Worm (Caenorhabditis elegans) whole organism, young adult: ENCODE data around the gene srab-3.

Experiments used
- C06A6.2 ChIP-seq: fragments of 200-800 bp; sonication (Bioruptor generic); conservative IDR thresholded peaks from 2 replicates; pipeline ENCODE4 v1.3.6; 2022; ENCODE audit warnings: missing genetic modification characterization, missing compliant biosample characterization
- F23B12.7 ChIP-seq: sonication (generic microtip); optimal IDR thresholded peaks from 2 replicates; lab custom pipeline; 2017; ENCODE audit warnings: missing genetic modification characterization, mild to moderate bottlenecking, missing compliant biosample characterization, antibody characterized with exemption, moderate library complexity; ENCODE audit not compliant: insufficient read depth
- F49E8.2 ChIP-seq: sonication (generic microtip); optimal IDR thresholded peaks from 3 replicates; lab custom pipeline; 2017; ENCODE audit warnings: missing genetic modification characterization, mild to moderate bottlenecking, missing compliant biosample characterization, antibody characterized with exemption, moderate library complexity; ENCODE audit not compliant: insufficient read depth
- F57C9.4 ChIP-seq: sonication (generic microtip); optimal IDR thresholded peaks from 2 replicates; lab custom pipeline; 2017; ENCODE audit warnings: mild to moderate bottlenecking, missing genetic modification characterization, missing compliant biosample characterization
- K12H6.12 ChIP-seq: fragments of 200-800 bp; sonication (Bioruptor generic); optimal IDR thresholded peaks from 2 replicates; lab custom pipeline; 2018; ENCODE audit warnings: mild to moderate bottlenecking, missing genetic modification characterization, missing compliant biosample characterization
- T07F8.4 ChIP-seq: sonication (generic microtip); optimal IDR thresholded peaks from 2 replicates; lab custom pipeline; 2016; ENCODE audit warnings: mild to moderate bottlenecking, missing genetic modification characterization, moderate library complexity, missing compliant biosample characterization
- T26A5.8 ChIP-seq: sonication (generic microtip); optimal IDR thresholded peaks from 2 replicates; lab custom pipeline; 2016; ENCODE audit warnings: missing genetic modification characterization, missing compliant biosample characterization
- Y53F4B.3 ChIP-seq: fragments of 200-800 bp; sonication (Bioruptor generic); IDR thresholded peaks from 2 replicates; pipeline ENCODE4 v1.3.6; 2022; ENCODE audit warnings: missing genetic modification reagents, missing genetic modification characterization, missing compliant biosample characterization
- Y67H2A.10 ChIP-seq: fragments of 200-800 bp; sonication (Bioruptor generic); conservative IDR thresholded peaks from 2 replicates; pipeline ENCODE4 v1.3.6; 2022; ENCODE audit warnings: missing genetic modification reagents, missing genetic modification characterization, missing compliant biosample characterization
- Y79H2A.3 ChIP-seq: fragments of 200-800 bp; sonication (Bioruptor generic); conservative IDR thresholded peaks from 2 replicates; pipeline ENCODE4 v1.3.6; 2022; ENCODE audit warnings: missing genetic modification reagents, missing genetic modification characterization, missing compliant biosample characterization
- Y95B8A.8 ChIP-seq: fragments of 200-800 bp; sonication (Bioruptor generic); IDR thresholded peaks from 2 replicates; pipeline ENCODE4 v1.3.6; 2022; ENCODE audit warnings: missing genetic modification reagents, missing genetic modification characterization, missing compliant biosample characterization
- aptf-2 ChIP-seq: fragments of 200-800 bp; sonication (Bioruptor generic); conservative IDR thresholded peaks from 2 replicates; pipeline ENCODE4 v1.3.6; 2022; ENCODE audit warnings: missing genetic modification reagents, missing genetic modification characterization, missing compliant biosample characterization
- bed-2 ChIP-seq: fragments of 200-800 bp; sonication (Bioruptor generic); IDR thresholded peaks from 2 replicates; pipeline ENCODE4 v1.3.6; 2022; ENCODE audit warnings: missing genetic modification reagents, missing genetic modification characterization, missing compliant biosample characterization
- cebp-2 ChIP-seq: fragments of 200-800 bp; sonication (Bioruptor generic); IDR thresholded peaks from 2 replicates; pipeline ENCODE4 v1.3.6; 2022; ENCODE audit warnings: missing genetic modification characterization, missing compliant biosample characterization
- ceh-27 ChIP-seq: fragments of 200-800 bp; sonication (Bioruptor generic); optimal IDR thresholded peaks from 2 replicates; lab custom pipeline; 2018; ENCODE audit warnings: mild to moderate bottlenecking, missing genetic modification characterization, moderate library complexity, missing compliant biosample characterization
- efl-1 ChIP-seq: fragments of 150-350 bp; optimal IDR thresholded peaks from 2 replicates; lab custom pipeline; 2014; ENCODE audit warnings: missing biosample characterization, missing genetic modification reagents, missing genetic modification characterization
- egl-44 ChIP-seq: fragments of 200-800 bp; sonication (Bioruptor generic); IDR thresholded peaks from 2 replicates; pipeline ENCODE4 v1.3.6; 2022; ENCODE audit warnings: missing genetic modification reagents, missing genetic modification characterization, missing compliant biosample characterization
- egrh-3 ChIP-seq: fragments of 200-800 bp; sonication (Bioruptor generic); IDR thresholded peaks from 2 replicates; pipeline ENCODE4 v1.3.6; 2022; ENCODE audit warnings: missing genetic modification reagents, missing genetic modification characterization, missing compliant biosample characterization
- ets-4 ChIP-seq: fragments of 200-800 bp; sonication (Bioruptor generic); optimal IDR thresholded peaks from 2 replicates; lab custom pipeline; 2018; ENCODE audit warnings: mild to moderate bottlenecking, missing genetic modification characterization, missing compliant biosample characterization
- him-1 ChIP-seq: sonication (generic microtip); optimal IDR thresholded peaks from 2 replicates; lab custom pipeline; 2016; ENCODE audit warnings: missing genotype, missing genetic modification reagents, missing genetic modification characterization, missing compliant biosample characterization
- hlh-26 ChIP-seq: fragments of 200-800 bp; sonication (Bioruptor generic); conservative IDR thresholded peaks from 2 replicates; pipeline ENCODE4 v1.3.6; 2022; ENCODE audit warnings: missing genetic modification reagents, missing genetic modification characterization, missing compliant biosample characterization
- hmg-1.2 ChIP-seq: fragments of 200-800 bp; sonication (Bioruptor generic); IDR thresholded peaks from 2 replicates; pipeline ENCODE4 v1.3.6; 2022; ENCODE audit warnings: missing genetic modification reagents, missing genetic modification characterization, missing compliant biosample characterization
- hmg-20 ChIP-seq: fragments of 200-800 bp; sonication (Bioruptor generic); IDR thresholded peaks from 2 replicates; pipeline ENCODE4 v1.3.6; 2022; ENCODE audit warnings: missing genetic modification reagents, missing genetic modification characterization, missing compliant biosample characterization
- let-607 ChIP-seq, 2 experiments: fragments of 200-800 bp in 1 of 2; sonication (Bioruptor generic) in 1 of 2; sonication (generic microtip) in 1 of 2; optimal IDR thresholded peaks; 2 replicates each; lab custom pipeline; 2016 to 2018; ENCODE audit warnings: mild to moderate bottlenecking in 2 of 2, missing compliant biosample characterization in 2 of 2, missing genetic modification characterization in 2 of 2, moderate library complexity in 2 of 2, missing genotype in 1 of 2
- lin-26 ChIP-seq: fragments of 200-800 bp; sonication (Bioruptor generic); IDR thresholded peaks from 2 replicates; pipeline ENCODE4 v1.3.6; 2022; ENCODE audit warnings: missing genetic modification reagents, missing genetic modification characterization, missing compliant biosample characterization
- madf-3 ChIP-seq: fragments of 200-800 bp; sonication (Bioruptor generic); IDR thresholded peaks from 2 replicates; pipeline ENCODE4 v1.3.6; 2022; ENCODE audit warnings: missing genetic modification reagents, missing genetic modification characterization, missing compliant biosample characterization
- madf-6 ChIP-seq: fragments of 200-800 bp; sonication (Bioruptor generic); IDR thresholded peaks from 2 replicates; pipeline ENCODE4 v1.3.6; 2022; ENCODE audit warnings: missing genetic modification reagents, missing genetic modification characterization, missing compliant biosample characterization
- mcd-1 ChIP-seq: fragments of 200-800 bp; sonication (Bioruptor generic); IDR thresholded peaks from 2 replicates; pipeline ENCODE4 v1.3.6; 2022; ENCODE audit warnings: missing genetic modification reagents, missing genetic modification characterization, missing compliant biosample characterization
- mel-28 ChIP-seq: sonication (generic microtip); optimal IDR thresholded peaks from 2 replicates; lab custom pipeline; 2016; ENCODE audit warnings: borderline replicate concordance, mild to moderate bottlenecking, missing genetic modification characterization, missing compliant biosample characterization
- mxl-1 ChIP-seq: sonication (generic microtip); optimal IDR thresholded peaks from 2 replicates; lab custom pipeline; 2016; ENCODE audit warnings: missing genetic modification characterization, missing compliant biosample characterization
- nhr-179 ChIP-seq: sonication (generic microtip); optimal IDR thresholded peaks from 2 replicates; lab custom pipeline; 2016; ENCODE audit warnings: mild to moderate bottlenecking, missing genetic modification characterization, missing compliant biosample characterization
- nhr-90 ChIP-seq: sonication (generic microtip); optimal IDR thresholded peaks from 2 replicates; lab custom pipeline; 2016; ENCODE audit warnings: missing genotype, mild to moderate bottlenecking, missing genetic modification characterization, missing compliant biosample characterization
- repo-1 ChIP-seq: sonication (generic microtip); optimal IDR thresholded peaks from 2 replicates; lab custom pipeline; 2017; ENCODE audit warnings: mild to moderate bottlenecking, missing genetic modification characterization, missing compliant biosample characterization
- snpc-1.3 ChIP-seq: sonication (generic microtip); optimal IDR thresholded peaks from 2 replicates; lab custom pipeline; 2017; ENCODE audit warnings: missing genetic modification characterization, mild to moderate bottlenecking, missing compliant biosample characterization, antibody characterized with exemption, moderate library complexity, missing genotype, missing genetic modification reagents; ENCODE audit not compliant: insufficient read depth
- snpc-4 ChIP-seq, 5 experiments: fragments of 150-350 bp in 1 of 5; sonication (generic microtip) in 4 of 5; optimal IDR thresholded peaks; 2 replicates each; lab custom pipeline; 2014 to 2018; ENCODE audit warnings: missing genetic modification characterization in 5 of 5, missing biosample characterization in 3 of 5, antibody characterized with exemption in 2 of 5, mild to moderate bottlenecking in 2 of 5, missing compliant biosample characterization in 2 of 5, missing genotype in 2 of 5, moderate library complexity in 2 of 5, missing genetic modification reagents in 1 of 5
- somi-1 ChIP-seq: fragments of 200-800 bp; sonication (Bioruptor generic); optimal IDR thresholded peaks from 2 replicates; lab custom pipeline; 2018; ENCODE audit warnings: mild to moderate bottlenecking, missing genetic modification characterization, missing compliant biosample characterization
- tbp1 ChIP-seq: fragments of 200-800 bp; sonication (Bioruptor generic); optimal IDR thresholded peaks from 2 replicates; lab custom pipeline; 2018; ENCODE audit warnings: mild to moderate bottlenecking, missing genetic modification characterization, missing compliant biosample characterization
- tlf-1 ChIP-seq: fragments of 200-800 bp; sonication (Bioruptor generic); optimal IDR thresholded peaks from 2 replicates; lab custom pipeline; 2018; ENCODE audit warnings: mild to moderate bottlenecking, missing genetic modification characterization, missing compliant biosample characterization
- ztf-18 ChIP-seq: sonication (generic microtip); optimal IDR thresholded peaks from 2 replicates; lab custom pipeline; 2016; ENCODE audit warnings: missing genotype, mild to moderate bottlenecking, missing genetic modification characterization, missing compliant biosample characterization
- ztf-25 ChIP-seq: fragments of 200-800 bp; sonication (Bioruptor generic); IDR thresholded peaks from 2 replicates; pipeline ENCODE4 v1.3.6; 2022; ENCODE audit warnings: missing genetic modification reagents, missing genetic modification characterization, missing compliant biosample characterization
- ztf-26 ChIP-seq: sonication (generic microtip); optimal IDR thresholded peaks from 2 replicates; lab custom pipeline; 2017; ENCODE audit warnings: missing genetic modification characterization, missing compliant biosample characterization

srab-3 gene

ce11 chrV:5107816-5108215, at the start of gene srab-3:
srab-3 (minus strand) TSS chrV:5107916.
- no peak for TF ChIP-seq somi-1 (GFP tag; lab: Kevin White, UChicago)
- TF ChIP-seq hmg-20 (GFP tag; lab: Robert Waterston, UW), result no peak
- TF ChIP-seq tlf-1, result no peak
- no peak for TF ChIP-seq F23B12.7 (tag; lab: Kevin White, UChicago)
- TF ChIP-seq Y95B8A.8 (GFP tag; lab: Robert Waterston, UW), result no peak
- TF ChIP-seq hlh-26 (GFP tag; lab: Robert Waterston, UW), result no peak
- no peak for TF ChIP-seq mcd-1
- no peak for TF ChIP-seq cebp-2
- no peak for TF ChIP-seq hmg-1.2
- no peak for TF ChIP-seq nhr-90 (tag; lab: Kevin White, UChicago)
- no peak for TF ChIP-seq C06A6.2 (GFP tag; lab: Robert Waterston, UW)

DNA sequence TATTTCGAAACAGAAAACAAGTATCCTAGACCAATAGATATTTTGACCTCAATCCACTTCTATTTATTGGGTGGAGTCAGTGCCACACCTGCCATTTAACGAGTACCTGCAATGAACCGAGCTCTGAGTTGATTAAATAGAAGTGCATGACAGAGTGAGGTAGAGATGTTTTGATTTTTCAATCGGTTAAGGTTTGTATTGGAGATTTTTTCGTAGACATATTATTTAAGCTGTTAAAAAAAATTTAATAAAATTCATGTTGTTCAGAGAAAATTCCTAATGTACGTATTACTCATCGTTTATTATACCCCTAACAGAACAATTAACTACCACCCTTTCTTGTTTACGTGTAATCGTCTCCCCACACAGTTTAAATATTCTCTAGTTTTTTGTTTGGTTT, 47.8 kb upstream of the srab-3 start, which contains the start of gene srx-38:
srx-38 (minus strand) TSS at position 101 of the 400 bp plus-strand sequence.
- TF ChIP-seq snpc-4 (GFP tag; optimal IDR thresholded peaks at IDR 0.05; lab: Kevin White, UChicago) (no peak), snpc-4 (tag; optimal IDR thresholded peaks at IDR 0.05; lab: Kevin White, UChicago) (no peak), him-1 (tag; lab: Kevin White, UChicago) (no peak), ztf-25 (GFP tag; lab: Robert Waterston, UW) (no peak), aptf-2 (GFP tag; lab: Robert Waterston, UW) (no peak), let-607 (tag; optimal IDR thresholded peaks at IDR 0.05; lab: Kevin White, UChicago) (no peak), repo-1 (tag; lab: Kevin White, UChicago) (no peak)

- no peak for TF ChIP-seq ztf-26 (tag; lab: Kevin White, UChicago)
- no peak for TF ChIP-seq mxl-1 (tag; lab: Kevin White, UChicago)
- TF ChIP-seq F57C9.4 (tag; lab: Kevin White, UChicago), result no peak
- no peak for TF ChIP-seq bed-2 (GFP tag; lab: Robert Waterston, UW)
- no peak for TF ChIP-seq repo-1 (tag; lab: Kevin White, UChicago)
- TF ChIP-seq mel-28 (tag; lab: Kevin White, UChicago), result no peak
- no peak for TF ChIP-seq Y79H2A.3 (GFP tag; lab: Robert Waterston, UW)
- no peak for TF ChIP-seq ceh-27
- no peak for TF ChIP-seq tbp1 (GFP tag; lab: Kevin White, UChicago)
- no peak for TF ChIP-seq let-607 (tag; optimal IDR thresholded peaks at IDR 0.05; lab: Kevin White, UChicago)
- no peak for TF ChIP-seq ets-4 (GFP tag; lab: Kevin White, UChicago)
- TF ChIP-seq Y53F4B.3 (GFP tag; lab: Robert Waterston, UW), result no peak
- no peak for TF ChIP-seq efl-1
- TF ChIP-seq egl-44 (GFP tag; lab: Robert Waterston, UW), result no peak
These were observed 43.2 kb upstream of the srab-3 start, which contains the start of gene srh-130 for ce11 chrV:5150880-5151279. srh-130 (plus strand) TSS chrV:5151180.

DNA sequence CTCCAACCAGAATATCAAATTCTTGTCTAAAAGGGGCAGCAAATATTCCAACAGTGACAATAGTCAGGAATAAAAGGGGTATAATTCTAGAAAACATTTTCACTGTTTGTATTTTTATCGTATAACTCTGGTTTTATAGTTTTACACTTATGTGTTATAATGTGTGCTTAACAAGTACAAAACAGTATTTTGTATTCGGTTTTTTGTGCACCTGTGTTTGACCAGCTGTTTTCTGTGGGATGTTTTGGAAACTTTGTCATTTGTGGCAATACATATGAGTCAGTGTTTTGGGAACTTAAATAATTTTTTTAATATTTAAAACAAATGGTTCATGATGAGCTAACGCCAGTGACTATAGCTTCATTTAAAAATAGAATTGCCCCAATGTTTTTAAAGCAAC, 38.7 kb upstream of the srab-3 start, which contains the start of gene F14F9.6:
F14F9.6 (minus strand) TSS at position 101 of the 400 bp plus-strand sequence.
- TF ChIP-seq madf-3 (GFP tag; lab: Robert Waterston, UW) (no peak), F23B12.7 (tag; lab: Kevin White, UChicago) (no peak), lin-26 (no peak), T26A5.8 (tag; lab: Kevin White, UChicago) (no peak), Y67H2A.10 (GFP tag; lab: Robert Waterston, UW) (no peak), madf-6 (GFP tag; lab: Robert Waterston, UW) (no peak), let-607 (tag; optimal IDR thresholded peaks at IDR 0.05; lab: Kevin White, UChicago) (no peak), snpc-4 (GFP tag; optimal IDR thresholded peaks at IDR 0.05; lab: Kevin White, UChicago) (no peak), snpc-4 (tag; optimal IDR thresholded peaks at IDR 0.05; lab: Kevin White, UChicago) (no peak), egrh-3 (GFP tag; lab: Robert Waterston, UW) (no peak), T07F8.4 (tag; lab: Kevin White, UChicago) (no peak), ztf-18 (tag; lab: Kevin White, UChicago) (no peak), nhr-179 (tag; lab: Kevin White, UChicago) (no peak), F49E8.2 (no peak), K12H6.12 (tag; lab: Kevin White, UChicago) (no peak), hlh-26 (GFP tag; lab: Robert Waterston, UW) (no peak), him-1 (tag; lab: Kevin White, UChicago) (no peak), snpc-1.3 (tag; lab: Kevin White, UChicago) (no peak)
